Worm (Caenorhabditis elegans): ENCODE results near the gene asp-6.

asp-6 gene

ce11 chrV:8221083-8221538 is 47.6 kb downstream of the asp-6 start, which contains the start of the genes cogc-6 and air-1:
TSS of gene cogc-6 (minus strand) at chrV:8221316.
TSS of gene air-1 (plus strand) at chrV:8221488.
- TF ChIP-seq mep-1 (tag; optimal IDR thresholded peaks at IDR 0.05) (peak; percentile 8), ces-1 (GFP tag; optimal IDR thresholded peaks at IDR 0.05) (no peak), pha-4 (tag; optimal IDR thresholded peaks at IDR 0.05) (peak; percentile 35), lin-13 (tag; optimal IDR thresholded peaks at IDR 0.05) (no peak), zip-8 (tag; optimal IDR thresholded peaks at IDR 0.05) (no peak), nhr-76 (tag; optimal IDR thresholded peaks at IDR 0.05) (no peak), ham-2 (GFP tag; optimal IDR thresholded peaks at IDR 0.05) (no peak), sptf-1 (tag; optimal IDR thresholded peaks at IDR 0.05) (no peak), blmp-1 (tag; optimal IDR thresholded peaks at IDR 0.05) (no peak)

DNA sequence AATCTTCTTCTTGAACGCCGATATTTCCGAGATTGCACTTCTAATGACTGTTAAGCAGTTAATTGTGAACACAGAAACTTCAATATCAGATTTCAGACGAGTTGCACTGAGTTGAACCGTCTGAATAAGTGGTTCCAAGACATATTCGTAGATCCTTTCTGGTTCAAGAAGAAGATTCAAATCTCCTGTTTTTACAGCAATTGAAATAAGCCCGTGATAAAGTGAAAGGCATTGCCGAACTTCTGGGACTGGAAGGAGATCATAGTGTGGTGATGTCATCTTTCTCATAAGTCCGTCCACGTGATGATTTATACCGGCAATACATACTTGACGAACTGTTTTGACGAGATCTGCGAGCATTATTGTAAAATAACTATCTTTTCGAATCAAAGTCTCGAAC is 49.2 kb downstream of the asp-6 start:
- TF ChIP-seq ceh-83 (GFP tag; optimal IDR thresholded peaks at IDR 0.05) (no peak), mep-1 (tag; optimal IDR thresholded peaks at IDR 0.05) (no peak), unc-62 (GFP tag; optimal IDR thresholded peaks at IDR 0.05) (no peak), mls-2 (tag; optimal IDR thresholded peaks at IDR 0.05) (no peak), ces-1 (GFP tag; optimal IDR thresholded peaks at IDR 0.05) (no peak), lin-32 (GFP tag; optimal IDR thresholded peaks at IDR 0.05) (no peak), drap-1 (GFP tag; optimal IDR thresholded peaks at IDR 0.05) (no peak), lsy-2 (tag; optimal IDR thresholded peaks at IDR 0.05) (no peak), tbx-8 (GFP tag; optimal IDR thresholded peaks at IDR 0.05) (no peak), elt-3 (tag; optimal IDR thresholded peaks at IDR 0.05) (no peak), ztf-11 (tag; optimal IDR thresholded peaks at IDR 0.05) (no peak), mab-5 (tag; optimal IDR thresholded peaks at IDR 0.05) (no peak), ceh-43 (GFP tag; optimal IDR thresholded peaks at IDR 0.05) (no peak), nhr-28 (tag; optimal IDR thresholded peaks at IDR 0.05) (no peak)

ce11 chrV:8217661-8218265 is 51.0 kb downstream of the asp-6 start, which contains the start of gene K07C11.8:
TSS of gene K07C11.8 (minus strand) at chrV:8217884.
- TF ChIP-seq ces-1 (GFP tag; optimal IDR thresholded peaks at IDR 0.05) (peak; percentile 3), nhr-76 (tag; optimal IDR thresholded peaks at IDR 0.05) (no peak)
